Fruit fly (Drosophila melanogaster): ENCODE data around the gene CG10026.

CG10026 gene

DNA sequence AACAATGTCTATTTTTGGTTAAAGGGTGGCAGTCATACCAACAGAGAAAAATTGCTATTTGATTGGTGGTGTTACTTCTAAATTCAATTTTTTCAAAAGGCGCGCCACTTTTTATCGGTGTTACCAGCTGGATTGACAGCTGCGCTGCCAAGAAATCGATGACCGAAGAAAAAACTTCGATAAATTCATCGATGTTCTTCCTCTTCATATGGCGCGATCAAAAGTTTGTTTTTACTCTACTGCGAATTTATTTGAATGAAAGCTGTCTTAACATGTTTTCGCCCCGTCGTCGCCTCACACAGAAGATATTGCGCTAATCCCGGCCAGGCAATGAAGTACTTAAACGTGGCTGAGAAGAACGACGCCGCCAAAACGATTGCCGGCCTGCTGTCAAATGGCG, 43.9 kb downstream of the CG10026 start, which contains the start of gene Top3alpha (continued):
- TF ChIP-seq CG7963 (GFP tag; IDR thresholded peaks at IDR 0.05; ENCODE audit: partially characterized antibody) (peak; percentile 70), otp (GFP tag; IDR thresholded peaks at IDR 0.05) (no peak), psq (GFP tag; optimal IDR thresholded peaks at IDR 0.05) (no peak), Taf1 (GFP tag; IDR thresholded peaks at IDR 0.05) (no peak), CG12299 (tag; optimal IDR thresholded peaks at IDR 0.05) (no peak), CG16813 (GFP tag; IDR thresholded peaks at IDR 0.05; ENCODE audit: partially characterized antibody) (peak; percentile 64), cg (GFP tag; optimal IDR thresholded peaks at IDR 0.05) (no peak), E2f2 (GFP tag; IDR thresholded peaks at IDR 0.05) (peak; percentile 99), pzg (GFP tag; optimal IDR thresholded peaks at IDR 0.05) (peak; percentile 83), bigmax (GFP tag; optimal IDR thresholded peaks at IDR 0.05) (no peak), nerfin-2 (GFP tag; IDR thresholded peaks at IDR 0.05; ENCODE audit: partially characterized antibody) (peak; percentile 56), fd64A (GFP tag; optimal IDR thresholded peaks at IDR 0.05) (no peak), Camta (GFP tag; optimal IDR thresholded peaks at IDR 0.05) (no peak), CG5180 (GFP tag; optimal IDR thresholded peaks at IDR 0.05) (no peak), tin (GFP tag; optimal IDR thresholded peaks at IDR 0.05) (no peak), ems (GFP tag; optimal IDR thresholded peaks at IDR 0.05) (no peak), Dll (GFP tag; IDR thresholded peaks at IDR 0.05; ENCODE audit: partially characterized antibody) (peak; percentile 76), Dad (GFP tag; optimal IDR thresholded peaks at IDR 0.05) (no peak), chinmo (GFP tag; IDR thresholded peaks at IDR 0.05; ENCODE audit: partially characterized antibody) (0 out of 4 replicates have a peak, but pooled peaks have one; percentile 10), kni (GFP tag; optimal IDR thresholded peaks at IDR 0.05) (no peak), grn (GFP tag; optimal IDR thresholded peaks at IDR 0.05) (no peak), ind (GFP tag; optimal IDR thresholded peaks at IDR 0.05) (no peak), Hr51 (GFP tag; optimal IDR thresholded peaks at IDR 0.05) (no peak), Neu2 (GFP tag; optimal IDR thresholded peaks at IDR 0.05; ENCODE audit: borderline replicate concordance) (no peak), Aef1 (GFP tag; IDR thresholded peaks at IDR 0.05) (no peak), CG5953 (GFP tag; IDR thresholded peaks at IDR 0.05) (no peak), nerfin-1 (tag; optimal IDR thresholded peaks at IDR 0.05) (peak; percentile 14), CG13287 (GFP tag; IDR thresholded peaks at IDR 0.05; ENCODE audit: partially characterized antibody) (peak; percentile 84), pita (GFP tag; optimal IDR thresholded peaks at IDR 0.05) (no peak), D19A (tag; optimal IDR thresholded peaks at IDR 0.05) (no peak), CG1832 (GFP tag; optimal IDR thresholded peaks at IDR 0.05) (no peak), schlank (tag; optimal IDR thresholded peaks at IDR 0.05) (no peak), mam (GFP tag; optimal IDR thresholded peaks at IDR 0.05) (no peak), CG1602 (GFP tag; optimal IDR thresholded peaks at IDR 0.05) (no peak), knrl (GFP tag; IDR thresholded peaks at IDR 0.05; ENCODE audit: partially characterized antibody) (peak; percentile 44; the same call in 2 of the 3 replicates), slou (GFP tag; optimal IDR thresholded peaks at IDR 0.05) (no peak), gfzf (GFP tag; optimal IDR thresholded peaks at IDR 0.05) (peak; percentile 72), Hmr (GFP tag; optimal IDR thresholded peaks at IDR 0.05) (no peak), btn (GFP tag; optimal IDR thresholded peaks at IDR 0.05) (no peak), Hmx (GFP tag; optimal IDR thresholded peaks at IDR 0.05) (no peak), Ets65A (GFP tag) (no peak), onecut (GFP tag; IDR thresholded peaks at IDR 0.05) (no peak), CG13296 (GFP tag; optimal IDR thresholded peaks at IDR 0.05) (no peak), CG17328 (GFP tag; IDR thresholded peaks at IDR 0.05) (no peak), ase (GFP tag; IDR thresholded peaks at IDR 0.05) (no peak), CG15479 (GFP tag; optimal IDR thresholded peaks at IDR 0.05) (no peak), ato (GFP tag; IDR thresholded peaks at IDR 0.05; ENCODE audit: partially characterized antibody) (peak; percentile 38; the same call in 1 of the 2 replicates), zf30C (GFP tag; optimal IDR thresholded peaks at IDR 0.05) (no peak), repo (GFP tag; optimal IDR thresholded peaks at IDR 0.05) (no peak), gcm (GFP tag; optimal IDR thresholded peaks at IDR 0.05) (no peak)
